Fruit fly (Drosophila melanogaster): Measurements from ENCODE around the gene ergic53.

DNA sequence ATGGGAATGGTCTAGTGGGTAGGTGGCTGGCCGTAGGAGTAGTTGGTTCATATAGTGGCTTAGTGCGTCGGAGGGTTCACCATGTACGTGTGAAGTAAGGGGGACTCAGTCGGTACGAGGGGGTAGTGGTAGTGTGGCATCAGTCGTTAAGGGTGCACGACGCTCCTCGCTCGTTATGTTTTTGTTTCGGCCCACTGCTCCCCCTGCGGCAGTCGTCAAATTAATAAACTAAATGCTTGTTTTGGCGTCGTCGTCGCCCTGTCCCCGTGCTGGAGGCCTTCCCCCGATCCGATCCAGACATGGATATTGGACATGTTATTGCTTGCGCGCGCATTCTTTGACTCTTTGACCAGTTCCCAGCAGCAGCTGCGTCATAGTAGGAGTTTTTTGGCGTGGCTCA is 21.5 kb upstream of the ergic53 start:
- TF ChIP-seq CG8478 (optimal IDR thresholded peaks at IDR 0.05) (no peak), CTCF (optimal IDR thresholded peaks at IDR 0.05) (no peak)

All from S2 (cell line).